Fruit fly (Drosophila melanogaster): ENCODE results near the gene CG14647.
A peak's percentile ranks its signal among the peaks of the same experiment; 100 is the strongest.

dm6 chr3R:4399810-4400496, 357 bp upstream of the CG14647 start:
- no peak for TF ChIP-seq Mnt (GFP tag; optimal IDR thresholded peaks at IDR 0.05)
- TF ChIP-seq kay (GFP tag; ENCODE audit: borderline replicate concordance) = no peak
- no peak for TF ChIP-seq Clk (GFP tag; optimal IDR thresholded peaks at IDR 0.05)
- no peak for TF ChIP-seq CG7101 (tag; optimal IDR thresholded peaks at IDR 0.05)
- TF ChIP-seq CG1620 (GFP tag; optimal IDR thresholded peaks at IDR 0.05) = no peak
- TF ChIP-seq tj (GFP tag; optimal IDR thresholded peaks at IDR 0.05) = no peak
- TF ChIP-seq toe (GFP tag; optimal IDR thresholded peaks at IDR 0.05) = peak; percentile 46
- TF ChIP-seq CG5204 (GFP tag; optimal IDR thresholded peaks at IDR 0.05) = no peak
- TF ChIP-seq CG33017 (tag; optimal IDR thresholded peaks at IDR 0.05) = no peak
- no peak for TF ChIP-seq ovo (GFP tag; optimal IDR thresholded peaks at IDR 0.05)

All from whole organism, adult.